Fruit fly (Drosophila melanogaster) whole organism, embryonic: Measurements from ENCODE around the gene frtz.
A peak's percentile ranks its signal among the peaks of the same experiment; 100 is the strongest.

Source experiments
- Aef1 ChIP-seq: fragments of 200-800 bp; sonication (Bioruptor generic); IDR thresholded peaks from 3 replicates; pipeline ENCODE4 v1.3.6; 2022; ENCODE audit warnings: missing biosample characterization, missing genetic modification characterization
- CG12071 ChIP-seq: fragments of 200-800 bp; sonication (Bioruptor generic); optimal IDR thresholded peaks from 3 replicates; lab custom pipeline; 2018; ENCODE audit warnings: missing biosample characterization, mild to moderate bottlenecking, missing genetic modification characterization
- CG12236 ChIP-seq: fragments of 200-800 bp; sonication (Bioruptor generic); optimal IDR thresholded peaks from 2 replicates; lab custom pipeline; 2016; ENCODE audit warnings: missing biosample characterization, missing genetic modification characterization
- CG13123 ChIP-seq: fragments of 200-800 bp; sonication (Bioruptor generic); optimal IDR thresholded peaks from 2 replicates; lab custom pipeline; 2016; ENCODE audit warnings: missing biosample characterization, missing genetic modification characterization
- CG17912 ChIP-seq: fragments of 200-800 bp; sonication (Bioruptor generic); optimal IDR thresholded peaks from 2 replicates; lab custom pipeline; 2018; ENCODE audit warnings: missing biosample characterization, mild to moderate bottlenecking, missing genetic modification characterization
- CG18262 ChIP-seq: fragments of 200-800 bp; optimal IDR thresholded peaks from 3 replicates; lab custom pipeline; 2019; ENCODE audit warnings: missing biosample characterization, mild to moderate bottlenecking, missing genetic modification characterization, moderate library complexity
- CG2120 ChIP-seq: fragments of 200-800 bp; sonication (Bioruptor generic); optimal IDR thresholded peaks from 3 replicates; lab custom pipeline; 2016; ENCODE audit warnings: missing biosample characterization, missing genetic modification characterization
- CG2889 ChIP-seq: fragments of 200-800 bp; sonication (Bioruptor generic); IDR thresholded peaks from 3 replicates; pipeline ENCODE4 v1.3.6; 2022; ENCODE audit warnings: missing biosample characterization, missing genetic modification characterization
- CG30431 ChIP-seq: fragments of 200-800 bp; sonication (Bioruptor generic); optimal IDR thresholded peaks from 2 replicates; lab custom pipeline; 2017; ENCODE audit warnings: missing biosample characterization, missing genetic modification characterization
- CG33557 ChIP-seq: fragments of 200-800 bp; sonication (Bioruptor generic); optimal IDR thresholded peaks from 2 replicates; lab custom pipeline; 2019; ENCODE audit warnings: missing biosample characterization, mild to moderate bottlenecking, missing genetic modification characterization, moderate library complexity
- CG42726 ChIP-seq: fragments of 200-800 bp; sonication (Bioruptor generic); IDR thresholded peaks from 2 replicates; pipeline ENCODE4 v1.3.6; 2022; ENCODE audit warnings: missing biosample characterization, missing genetic modification characterization; ENCODE audit not compliant: partially characterized antibody
- CG4328 ChIP-seq: fragments of 200-800 bp; sonication (Bioruptor generic); optimal IDR thresholded peaks from 3 replicates; lab custom pipeline; 2017; ENCODE audit warnings: missing biosample characterization, missing genetic modification reagents, missing genetic modification characterization
- CG4360 ChIP-seq: fragments of 200-800 bp; sonication (Bioruptor generic); IDR thresholded peaks from 2 replicates; pipeline ENCODE4 v1.3.6; 2022; ENCODE audit warnings: missing biosample characterization, missing genetic modification characterization
- CG4730 ChIP-seq: fragments of 200-800 bp; sonication (Bioruptor generic); IDR thresholded peaks from 2 replicates; pipeline ENCODE4 v1.3.6; 2022; ENCODE audit warnings: missing biosample characterization, missing genetic modification characterization
- CG4820 ChIP-seq: fragments of 200-800 bp; sonication (Bioruptor generic); optimal IDR thresholded peaks from 3 replicates; lab custom pipeline; 2016; ENCODE audit warnings: missing biosample characterization, missing genetic modification characterization
- CG6175 ChIP-seq: fragments of 200-800 bp; sonication (Bioruptor generic); IDR thresholded peaks from 3 replicates; pipeline ENCODE4 v1.3.6; 2022; ENCODE audit warnings: missing biosample characterization, missing genetic modification characterization
- CG6654 ChIP-seq: fragments of 200-800 bp; sonication (Bioruptor generic); optimal IDR thresholded peaks from 2 replicates; lab custom pipeline; 2017; ENCODE audit warnings: missing biosample characterization, mild to moderate bottlenecking, missing genetic modification characterization
- CG7271 ChIP-seq: fragments of 200-800 bp; sonication (Bioruptor generic); optimal IDR thresholded peaks from 2 replicates; lab custom pipeline; 2018; ENCODE audit warnings: missing biosample characterization, mild to moderate bottlenecking, missing genetic modification characterization, moderate library complexity
- CG9932 ChIP-seq: fragments of 200-800 bp; sonication (Bioruptor generic); IDR thresholded peaks from 2 replicates; pipeline ENCODE4 v1.3.6; 2022; ENCODE audit warnings: missing biosample characterization, missing genetic modification characterization
- CTCF ChIP-seq: fragments of 200-800 bp; sonication (Bioruptor generic); optimal IDR thresholded peaks from 2 replicates; lab custom pipeline; 2017; ENCODE audit warnings: missing biosample characterization, mild to moderate bottlenecking, missing genetic modification characterization, moderate library complexity
- D ChIP-seq, 2 experiments: fragments of 200-800 bp in 1 of 2; fragments of >200 bp in 1 of 2; sonication (Bioruptor generic) in 1 of 2; optimal IDR thresholded peaks; 2 replicates in 1 of 2; 3 replicates in 1 of 2; lab custom pipeline; 2017; ENCODE audit warnings: mild to moderate bottlenecking in 1 of 2, missing biosample characterization in 1 of 2, missing genetic modification characterization in 1 of 2, missing genetic modification reagents in 1 of 2
- D19B ChIP-seq: fragments of 200-800 bp; sonication (Bioruptor generic); optimal IDR thresholded peaks from 2 replicates; lab custom pipeline; 2017; ENCODE audit warnings: missing biosample characterization, mild to moderate bottlenecking, missing genetic modification characterization
- Ets65A ChIP-seq: fragments of 200-800 bp; sonication (Bioruptor generic); peaks from one replicate; lab custom pipeline; 2016; ENCODE audit warnings: missing biosample characterization, missing genetic modification characterization
- H15 ChIP-seq: fragments of 200-800 bp; sonication (Bioruptor generic); IDR thresholded peaks from 3 replicates; pipeline ENCODE4 v1.3.6; 2022; ENCODE audit warnings: missing biosample characterization, missing genetic modification characterization
- H2.0 ChIP-seq: fragments of 200-800 bp; sonication (Bioruptor generic); IDR thresholded peaks from 2 replicates; pipeline ENCODE4 v1.3.6; 2022; ENCODE audit warnings: missing biosample characterization, missing genetic modification characterization
- Med ChIP-seq: fragments of 200-800 bp; sonication (Bioruptor generic); peaks from one replicate; lab custom pipeline; 2016; ENCODE audit warnings: missing biosample characterization, missing genetic modification characterization, mild to moderate bottlenecking, inconsistent platforms, moderate library complexity
- Mes4 ChIP-seq: fragments of 200-800 bp; sonication (Bioruptor generic); optimal IDR thresholded peaks from 2 replicates; lab custom pipeline; 2016; ENCODE audit warnings: missing biosample characterization, missing genetic modification characterization
- Oli ChIP-seq: fragments of 200-800 bp; sonication (Bioruptor generic); optimal IDR thresholded peaks from 2 replicates; lab custom pipeline; 2018; ENCODE audit warnings: missing biosample characterization, mild to moderate bottlenecking, missing genetic modification characterization, moderate library complexity
- Sry-β ChIP-seq: fragments of 200-800 bp; sonication (Bioruptor generic); optimal IDR thresholded peaks from 2 replicates; lab custom pipeline; 2018; ENCODE audit warnings: missing biosample characterization, mild to moderate bottlenecking, missing genetic modification characterization, moderate library complexity
- Trl ChIP-seq, 3 experiments: fragments of >200 bp in 2 of 3; fragments of 200-800 bp in 1 of 3; sonication (Bioruptor generic) in 1 of 3; optimal IDR thresholded peaks; 2 replicates in 1 of 3; 3 replicates in 2 of 3; lab custom pipeline; 2016 to 2017; ENCODE audit warnings: missing biosample characterization in 1 of 3, missing genetic modification characterization in 1 of 3
- YL-1 ChIP-seq: fragments of 200-800 bp; sonication (Bioruptor generic); optimal IDR thresholded peaks from 3 replicates; lab custom pipeline; 2017; ENCODE audit warnings: missing biosample characterization, mild to moderate bottlenecking, missing genetic modification characterization
- amos ChIP-seq: fragments of 200-800 bp; sonication (Bioruptor generic); IDR thresholded peaks from 2 replicates; pipeline ENCODE4 v1.3.6; 2022; ENCODE audit warnings: missing biosample characterization, missing genetic modification characterization; ENCODE audit not compliant: partially characterized antibody
- bbx ChIP-seq: fragments of 200-800 bp; sonication (Bioruptor generic); IDR thresholded peaks from 2 replicates; pipeline ENCODE4 v1.3.6; 2022; ENCODE audit warnings: missing biosample characterization, missing genetic modification characterization; ENCODE audit not compliant: partially characterized antibody
- ci ChIP-seq: fragments of 200-800 bp; sonication (Bioruptor generic); IDR thresholded peaks from 3 replicates; pipeline ENCODE4 v1.3.6; 2022; ENCODE audit warnings: missing biosample characterization, missing genetic modification characterization
- crol ChIP-seq: fragments of 200-800 bp; sonication (Bioruptor generic); IDR thresholded peaks from 2 replicates; pipeline ENCODE4 v1.3.6; 2022; ENCODE audit warnings: missing biosample characterization, missing genetic modification characterization
- da ChIP-seq: fragments of 200-800 bp; sonication (Bioruptor generic); optimal IDR thresholded peaks from 2 replicates; lab custom pipeline; 2016; ENCODE audit warnings: missing biosample characterization, missing genetic modification characterization
- exex ChIP-seq: fragments of 200-800 bp; sonication (Bioruptor generic); optimal IDR thresholded peaks from 4 replicates; lab custom pipeline; 2018; ENCODE audit warnings: missing biosample characterization, mild to moderate bottlenecking, missing genetic modification characterization, moderate library complexity
- gce ChIP-seq: fragments of 200-800 bp; sonication (Bioruptor generic); IDR thresholded peaks from 3 replicates; pipeline ENCODE4 v1.3.6; 2022; ENCODE audit warnings: missing biosample characterization, missing genetic modification characterization
- hbn ChIP-seq: fragments of 200-800 bp; sonication (Bioruptor generic); IDR thresholded peaks from 2 replicates; pipeline ENCODE4 v1.3.6; 2022; ENCODE audit warnings: missing biosample characterization, missing genetic modification characterization; ENCODE audit not compliant: partially characterized antibody
- hkb ChIP-seq, 2 experiments: fragments of 200-800 bp in 1 of 2; fragments of >200 bp in 1 of 2; sonication (Bioruptor generic) in 1 of 2; IDR thresholded peaks in 1 of 2; optimal IDR thresholded peaks in 1 of 2; 2 replicates each; pipeline versions ENCODE4 v1.3.6 to Lab custom; 2017 to 2022; ENCODE audit warnings: missing biosample characterization in 1 of 2, missing genetic modification characterization in 1 of 2
- jigr1 ChIP-seq: fragments of 200-800 bp; sonication (Bioruptor generic); IDR thresholded peaks from 3 replicates; pipeline ENCODE4 v1.3.6; 2022; ENCODE audit warnings: missing biosample characterization, missing genetic modification characterization
- knrl ChIP-seq: fragments of 200-800 bp; sonication (Bioruptor generic); IDR thresholded peaks from 3 replicates; pipeline ENCODE4 v1.3.6; 2022; ENCODE audit warnings: missing biosample characterization, missing genetic modification characterization; ENCODE audit not compliant: partially characterized antibody
- lab ChIP-seq: fragments of 200-800 bp; sonication (Bioruptor generic); optimal IDR thresholded peaks from 3 replicates; lab custom pipeline; 2017; ENCODE audit warnings: missing biosample characterization, missing genetic modification characterization, mild to moderate bottlenecking, moderate library complexity, missing genetic modification reagents
- nau ChIP-seq: fragments of 200-800 bp; sonication (Bioruptor generic); optimal IDR thresholded peaks from 3 replicates; lab custom pipeline; 2017; ENCODE audit warnings: missing biosample characterization, mild to moderate bottlenecking, missing genetic modification characterization, missing genetic modification reagents
- odd ChIP-seq: fragments of 200-800 bp; sonication (Bioruptor generic); optimal IDR thresholded peaks from 2 replicates; lab custom pipeline; 2017; ENCODE audit warnings: missing biosample characterization, mild to moderate bottlenecking, missing genetic modification characterization
- row ChIP-seq: fragments of 200-800 bp; sonication (Bioruptor generic); IDR thresholded peaks from 3 replicates; pipeline ENCODE4 v1.3.6; 2022; ENCODE audit warnings: missing biosample characterization, missing genetic modification characterization
- sob ChIP-seq: fragments of 200-800 bp; sonication (Bioruptor generic); IDR thresholded peaks from 2 replicates; pipeline ENCODE4 v1.3.6; 2022; ENCODE audit warnings: missing biosample characterization, missing genetic modification characterization
- sug ChIP-seq: fragments of 200-800 bp; optimal IDR thresholded peaks from 2 replicates; lab custom pipeline; 2019; ENCODE audit warnings: missing biosample characterization, mild to moderate bottlenecking, missing genetic modification characterization, moderate library complexity
- vfl ChIP-seq: fragments of 200-800 bp; sonication (Bioruptor generic); optimal IDR thresholded peaks from 2 replicates; lab custom pipeline; 2016; ENCODE audit warnings: missing biosample characterization, missing genetic modification characterization
- wor ChIP-seq: fragments of 200-800 bp; sonication (Bioruptor generic); IDR thresholded peaks from 2 replicates; pipeline ENCODE4 v1.3.6; 2022; ENCODE audit warnings: missing biosample characterization, missing genetic modification characterization

Gene frtz

dm6 chr2L:1710224-1710623, 5.4 kb downstream of the frtz start, which contains the start of the genes CG17660 and mRpL48 (continued):
- TF ChIP-seq CG42726 (GFP tag; lab: Robert Waterston, UW) (peak; percentile 73), jigr1 (GFP tag; lab: Robert Waterston, UW) (no peak), wor (GFP tag; lab: Robert Waterston, UW) (no peak), odd (GFP tag; lab: Kevin White, UChicago) (no peak), knrl (peak; percentile 60; the same call in 2 of the 3 replicates), Aef1 (GFP tag; lab: Robert Waterston, UW) (no peak), hkb (optimal IDR thresholded peaks at IDR 0.05; lab: Kevin White, UChicago) (no peak), hkb (GFP tag; IDR thresholded peaks at IDR 0.05; lab: Robert Waterston, UW) (no peak), CG18262 (tag; lab: Kevin White, UChicago) (no peak), CG17912 (GFP tag; lab: Kevin White, UChicago) (peak; percentile 2), Trl (optimal IDR thresholded peaks at IDR 0.05; lab: Kevin White, UChicago) (no peak), Trl (GFP tag; optimal IDR thresholded peaks at IDR 0.05; lab: Kevin White, UChicago) (peak; percentile 25), sob (GFP tag; lab: Robert Waterston, UW) (peak; percentile 27; the same call in 1 of the 2 replicates), CG6175 (GFP tag; lab: Robert Waterston, UW) (no peak), da (no peak), gce (GFP tag; lab: Robert Waterston, UW) (no peak), Mes4 (GFP tag; lab: Kevin White, UChicago) (no peak), YL-1 (peak; percentile 94), CG4820 (no peak), nau (GFP tag; lab: Kevin White, UChicago) (no peak), CG4328 (GFP tag; lab: Kevin White, UChicago) (no peak), crol (GFP tag; lab: Robert Waterston, UW) (no peak), CG7271 (tag; lab: Kevin White, UChicago) (no peak), CG12236 (GFP tag; lab: Kevin White, UChicago) (no peak), vfl (GFP tag; lab: Kevin White, UChicago) (no peak), hbn (GFP tag; lab: Robert Waterston, UW) (peak; percentile 43; the same call in 1 of the 2 replicates), CG4730 (GFP tag; lab: Robert Waterston, UW) (no peak), ci (peak; percentile 63; the same call in 2 of the 3 replicates), CG2889 (GFP tag; lab: Robert Waterston, UW) (no peak), CG4360 (GFP tag; lab: Robert Waterston, UW) (peak; percentile 26; the same call in 1 of the 2 replicates)

- TF ChIP-seq CG6654 (GFP tag; lab: Kevin White, UChicago) = no peak
- TF ChIP-seq D19B (GFP tag; lab: Kevin White, UChicago) = peak; percentile 4
- peak; percentile 70 for TF ChIP-seq Med (GFP tag; lab: Kevin White, UChicago)
- no peak for TF ChIP-seq CTCF (GFP tag; lab: Kevin White, UChicago)
- no peak for TF ChIP-seq lab (GFP tag; lab: Kevin White, UChicago)
- peak; percentile 48; the same call in 2 of the 3 replicates for TF ChIP-seq row (GFP tag; lab: Robert Waterston, UW)
- TF ChIP-seq CG33557 = no peak
- TF ChIP-seq H2.0 = no peak
- TF ChIP-seq Ets65A (GFP tag; lab: Kevin White, UChicago) = peak; percentile 18
- TF ChIP-seq D (optimal IDR thresholded peaks at IDR 0.05; lab: Kevin White, UChicago) = no peak
- no peak for TF ChIP-seq D (GFP tag; optimal IDR thresholded peaks at IDR 0.05; lab: Kevin White, UChicago)
- TF ChIP-seq CG13123 (GFP tag; lab: Kevin White, UChicago) = no peak
- 0 out of 2 replicates have a peak, but pooled peaks have one; percentile 13 for TF ChIP-seq CG9932 (GFP tag; lab: Robert Waterston, UW)
- TF ChIP-seq CG12236 (GFP tag; lab: Kevin White, UChicago) = no peak
- TF ChIP-seq H15 (GFP tag; lab: Robert Waterston, UW) = no peak
- TF ChIP-seq sug (tag; lab: Kevin White, UChicago) = peak; percentile 12
- TF ChIP-seq CG12071 = no peak
- TF ChIP-seq exex (tag; lab: Kevin White, UChicago) = peak; percentile 78
- TF ChIP-seq CG30431 (GFP tag; lab: Kevin White, UChicago) = no peak
- peak; percentile 22 for TF ChIP-seq CG2120 (GFP tag; lab: Kevin White, UChicago)
- no peak for TF ChIP-seq Sry-β (GFP tag; lab: Kevin White, UChicago)
- no peak for TF ChIP-seq Oli (tag; lab: Kevin White, UChicago)
- no peak for TF ChIP-seq bbx (GFP tag; lab: Robert Waterston, UW)
- TF ChIP-seq amos (GFP tag; lab: Robert Waterston, UW) = no peak
- TF ChIP-seq vfl (GFP tag; lab: Kevin White, UChicago) = no peak
These were observed 6.3 kb downstream of the frtz start for dm6 chr2L:1709316-1709715.
